Worm (Caenorhabditis elegans) whole organism, L4/young adult: ENCODE results near the gene srh-282.

Experiments
- W03F9.2 ChIP-seq: fragments of 150-350 bp; optimal IDR thresholded peaks from 2 replicates; lab custom pipeline; 2014; ENCODE audit warnings: missing biosample characterization, missing genetic modification characterization
- him-1 ChIP-seq: sonication (generic microtip); optimal IDR thresholded peaks from 2 replicates; lab custom pipeline; 2016; ENCODE audit warnings: missing genotype, missing genetic modification reagents, missing genetic modification characterization, missing compliant biosample characterization

- TF ChIP-seq him-1 (no peak), W03F9.2 (tag; lab: Kevin White, UChicago) (no peak)
Observed at ce11 chrIV:244843-245242, 28.4 kb downstream of the srh-282 start, which contains the start of gene aass-1.
